Worm (Caenorhabditis elegans) whole organism, L2 larva: Measurements from ENCODE around the gene srh-216.

Experiments used
- dmd-4 ChIP-seq: sonication (generic microtip); optimal IDR thresholded peaks from 2 replicates; lab custom pipeline; 2017; ENCODE audit warnings: missing biosample characterization, missing genetic modification characterization
- nhr-21 ChIP-seq: fragments of 150-350 bp; optimal IDR thresholded peaks from 2 replicates; lab custom pipeline; 2014; ENCODE audit warnings: missing biosample characterization, missing genetic modification characterization
- ztf-1 ChIP-seq: fragments of 200-800 bp; sonication (Bioruptor generic); conservative IDR thresholded peaks from 2 replicates; pipeline ENCODE4 v1.3.6; 2022; ENCODE audit warnings: missing genetic modification characterization, missing compliant biosample characterization

ce11 chrV:16840961-16841360 lies 13.6 kb upstream of the srh-216 start, which contains the start of gene clec-40:
- TF ChIP-seq dmd-4 (tag; lab: Kevin White, UChicago) (no peak), ztf-1 (GFP tag; lab: Robert Waterston, UW) (no peak), nhr-21 (tag; lab: Kevin White, UChicago) (no peak)
